Worm (Caenorhabditis elegans): ENCODE results near the gene plc-2.

DNA sequence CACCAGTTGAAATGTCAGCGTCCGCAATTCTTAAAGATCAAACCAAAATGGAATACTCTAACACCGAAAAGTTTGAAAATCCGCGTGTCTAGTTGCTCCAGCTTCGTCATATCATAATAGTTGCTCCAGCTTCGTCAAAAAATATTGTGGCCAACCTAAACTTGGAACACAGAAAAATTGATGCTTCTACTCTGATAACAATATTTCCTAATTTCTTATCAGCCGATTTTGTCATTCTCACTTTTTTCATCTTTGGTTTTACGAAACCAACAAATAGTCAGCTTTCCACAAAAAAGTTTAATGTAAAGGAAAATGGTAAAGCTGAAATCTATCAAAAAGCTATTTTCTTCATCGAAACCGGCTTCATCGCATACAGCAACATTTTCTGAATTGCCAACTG lies 10.0 kb upstream of the plc-2 start, which contains the start of gene fbxa-84:
- TF ChIP-seq sea-1 (GFP tag; conservative IDR thresholded peaks at IDR 0.05) (no peak), ama-1 (optimal IDR thresholded peaks at IDR 0.05) (no peak), B0310.2 (tag; optimal IDR thresholded peaks at IDR 0.05) (no peak), tbx-11 (GFP tag; IDR thresholded peaks at IDR 0.05) (no peak)
